Worm (Caenorhabditis elegans) whole organism, early embryonic: Measurements from ENCODE around the gene scl-15.

Experiments
- F13C5.2 ChIP-seq: sonication (generic microtip); optimal IDR thresholded peaks from 2 replicates; lab custom pipeline; 2017; ENCODE audit warnings: mild to moderate bottlenecking, missing genetic modification characterization, inconsistent platforms, missing compliant biosample characterization
- aly-1 ChIP-seq: sonication (generic microtip); optimal IDR thresholded peaks from 2 replicates; lab custom pipeline; 2016; ENCODE audit warnings: missing genetic modification characterization, missing compliant biosample characterization
- hnd-1 ChIP-seq: sonication (generic microtip); optimal IDR thresholded peaks from 2 replicates; lab custom pipeline; 2016; ENCODE audit warnings: missing genetic modification characterization, missing compliant biosample characterization
- pes-1 ChIP-seq: fragments of 200-800 bp; sonication (Bioruptor generic); IDR thresholded peaks from 2 replicates; pipeline ENCODE4 v1.3.6; 2022; ENCODE audit warnings: missing genetic modification reagents, missing genetic modification characterization, missing compliant biosample characterization
- scrt-1 ChIP-seq: fragments of 200-800 bp; sonication (Bioruptor generic); IDR thresholded peaks from 2 replicates; pipeline ENCODE4 v1.3.6; 2022; ENCODE audit warnings: missing genetic modification characterization, missing compliant biosample characterization
- tra-4 ChIP-seq: sonication (generic microtip); optimal IDR thresholded peaks from 2 replicates; lab custom pipeline; 2017; ENCODE audit warnings: missing genetic modification characterization, missing compliant biosample characterization

DNA sequence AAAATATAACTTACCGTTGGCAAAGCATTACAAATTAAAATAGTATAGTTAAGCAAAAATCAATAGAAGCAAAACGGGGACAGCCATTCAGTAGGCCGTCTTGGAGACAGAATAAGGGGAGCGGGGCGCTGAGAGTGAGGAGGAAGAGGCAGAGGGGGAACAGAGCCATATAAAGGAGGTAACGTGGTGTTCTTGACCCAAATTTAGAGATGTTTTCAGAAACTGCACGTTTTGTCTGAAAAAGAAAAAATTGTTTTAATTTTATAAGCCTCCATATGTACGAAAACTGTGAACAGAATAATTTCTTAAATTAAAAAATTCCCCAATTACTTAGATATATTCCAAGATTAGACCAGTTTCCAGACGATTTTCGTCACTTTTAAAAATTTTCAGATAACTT, 29.0 kb upstream of the scl-15 start, which contains the start of gene F39E9.6:
- TF ChIP-seq hnd-1 (tag; lab: Kevin White, UChicago) (no peak), tra-4 (no peak), aly-1 (no peak), scrt-1 (GFP tag; lab: Robert Waterston, UW) (no peak), pes-1 (GFP tag; lab: Robert Waterston, UW) (no peak), F13C5.2 (tag; lab: Kevin White, UChicago) (no peak)
